Fruit fly (Drosophila melanogaster): Measurements from ENCODE around the gene TBC1d7.

Gene TBC1d7

DNA sequence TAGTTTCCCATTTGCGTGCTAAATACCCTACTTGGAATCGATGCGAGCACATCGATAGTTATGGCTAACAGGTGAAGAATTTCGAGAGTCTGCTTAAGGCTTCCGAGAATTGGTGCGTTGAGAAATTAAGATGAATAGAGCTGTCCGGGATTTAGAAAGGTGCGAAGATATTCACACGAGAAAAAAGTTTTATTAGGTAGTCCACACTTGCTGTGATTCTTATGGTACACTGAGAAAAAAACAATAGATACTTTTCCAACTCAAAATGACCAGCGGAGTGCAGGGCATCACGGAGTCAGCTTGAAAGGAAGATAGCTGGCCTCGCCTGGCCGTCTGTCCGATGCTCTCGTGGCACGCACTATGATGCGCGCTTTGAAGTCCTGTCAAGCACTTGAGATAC lies 17.0 kb upstream of the TBC1d7 start (continued):
- TF ChIP-seq Blimp-1 (GFP tag; optimal IDR thresholded peaks at IDR 0.05), result no peak
- peak; percentile 34 for TF ChIP-seq Lpt (GFP tag; optimal IDR thresholded peaks at IDR 0.05)
- peak; percentile 56; the same call in 2 of the 3 replicates for TF ChIP-seq CG6163 (GFP tag; IDR thresholded peaks at IDR 0.05)
- peak; percentile 89 for TF ChIP-seq CG32006 (GFP tag; optimal IDR thresholded peaks at IDR 0.05)
- TF ChIP-seq CG11902 (GFP tag; optimal IDR thresholded peaks at IDR 0.05), result no peak
- peak; percentile 0 for TF ChIP-seq Smox (GFP tag; optimal IDR thresholded peaks at IDR 0.05)
- peak; percentile 80 for TF ChIP-seq fd59A (GFP tag; optimal IDR thresholded peaks at IDR 0.05)
- no peak for TF ChIP-seq CG8319 (GFP tag; optimal IDR thresholded peaks at IDR 0.05)
- TF ChIP-seq Ets96B (tag; optimal IDR thresholded peaks at IDR 0.05), result peak; percentile 75
- peak; percentile 31 for TF ChIP-seq CG6792 (GFP tag; optimal IDR thresholded peaks at IDR 0.05)
- peak; percentile 42 for TF ChIP-seq CG16779 (tag; optimal IDR thresholded peaks at IDR 0.05)
- TF ChIP-seq ss (GFP tag; optimal IDR thresholded peaks at IDR 0.05), result peak; percentile 72 to 95
- peak; percentile 45 for TF ChIP-seq Sox102F (GFP tag; optimal IDR thresholded peaks at IDR 0.05)
- no peak for TF ChIP-seq CG11294 (GFP tag; IDR thresholded peaks at IDR 0.05)
- TF ChIP-seq CG10669 (GFP tag; optimal IDR thresholded peaks at IDR 0.05), result peak; percentile 76
- TF ChIP-seq OdsH (GFP tag; optimal IDR thresholded peaks at IDR 0.05), result peak; percentile 68

DNA sequence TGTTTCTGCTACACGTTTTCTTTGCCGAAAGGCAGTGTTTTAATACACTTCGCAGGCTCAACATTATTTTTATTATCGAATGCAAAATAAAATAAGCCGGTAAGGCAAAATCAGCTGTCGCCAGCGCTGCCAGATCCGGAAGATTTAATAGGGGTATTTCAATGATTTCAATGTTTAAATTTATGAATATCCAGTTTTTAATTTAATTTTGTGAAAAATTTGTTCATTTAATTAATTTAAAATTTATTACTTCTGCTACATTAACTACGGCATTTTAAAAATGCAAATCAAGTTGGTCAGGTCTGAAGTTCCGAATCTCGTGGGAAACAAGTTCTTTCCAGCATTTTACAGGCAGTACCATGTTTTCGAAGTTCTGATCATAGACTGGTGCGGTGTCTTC lies 12.7 kb upstream of the TBC1d7 start, which contains the start of gene Slimp:
TSS of gene Slimp (minus strand) at position 130 of the 400 bp plus-strand sequence.
- TF ChIP-seq Gug (GFP tag; IDR thresholded peaks at IDR 0.05) (no peak), fd59A (GFP tag; optimal IDR thresholded peaks at IDR 0.05) (no peak), net (GFP tag; optimal IDR thresholded peaks at IDR 0.05) (no peak), CG32006 (GFP tag; optimal IDR thresholded peaks at IDR 0.05) (peak; percentile 13), CG3919 (GFP tag; optimal IDR thresholded peaks at IDR 0.05) (no peak), CG7368 (GFP tag; optimal IDR thresholded peaks at IDR 0.05) (no peak), Eip93F (GFP tag; optimal IDR thresholded peaks at IDR 0.05) (no peak), OdsH (GFP tag; optimal IDR thresholded peaks at IDR 0.05) (peak; percentile 33), cyc (GFP tag; optimal IDR thresholded peaks at IDR 0.05) (no peak), achi (GFP tag; optimal IDR thresholded peaks at IDR 0.05) (peak; percentile 26), Ets96B (tag; optimal IDR thresholded peaks at IDR 0.05) (peak; percentile 3), CG6854 (GFP tag; optimal IDR thresholded peaks at IDR 0.05) (no peak), fd85E (GFP tag; optimal IDR thresholded peaks at IDR 0.05) (no peak), CG6792 (GFP tag; optimal IDR thresholded peaks at IDR 0.05) (no peak), Blimp-1 (GFP tag; optimal IDR thresholded peaks at IDR 0.05) (no peak), CG11762 (GFP tag; optimal IDR thresholded peaks at IDR 0.05; ENCODE audit: insufficient read depth) (no peak), eg (GFP tag; IDR thresholded peaks at IDR 0.05) (no peak), CG6808 (GFP tag; optimal IDR thresholded peaks at IDR 0.05) (no peak), Sox14 (GFP tag; optimal IDR thresholded peaks at IDR 0.05) (peak; percentile 5), dac (GFP tag; optimal IDR thresholded peaks at IDR 0.05) (no peak), Hr4 (GFP tag; optimal IDR thresholded peaks at IDR 0.05) (peak; percentile 46), acj6 (GFP tag; optimal IDR thresholded peaks at IDR 0.05) (peak; percentile 42), CG11294 (GFP tag; IDR thresholded peaks at IDR 0.05) (no peak), Hr39 (GFP tag; optimal IDR thresholded peaks at IDR 0.05) (peak; percentile 1), Eip75B (GFP tag; optimal IDR thresholded peaks at IDR 0.05) (peak; percentile 18), CG8632 (GFP tag; optimal IDR thresholded peaks at IDR 0.05) (no peak), CG16779 (tag; optimal IDR thresholded peaks at IDR 0.05) (no peak), CG6163 (GFP tag; IDR thresholded peaks at IDR 0.05) (peak; percentile 53; the same call in 1 of the 3 replicates), Eip78C (GFP tag) (peak; percentile 83), CG34406 (GFP tag; optimal IDR thresholded peaks at IDR 0.05) (peak; percentile 10), lz (GFP tag; optimal IDR thresholded peaks at IDR 0.05) (peak; percentile 40), CG8319 (GFP tag; optimal IDR thresholded peaks at IDR 0.05) (no peak), CG10669 (GFP tag; optimal IDR thresholded peaks at IDR 0.05) (no peak), spab (GFP tag; optimal IDR thresholded peaks at IDR 0.05) (no peak), CG1621 (tag; optimal IDR thresholded peaks at IDR 0.05) (no peak), CG6276 (GFP tag; optimal IDR thresholded peaks at IDR 0.05) (no peak), CG8119 (GFP tag; IDR thresholded peaks at IDR 0.05) (0 out of 3 replicates have a peak, but pooled peaks have one; percentile 15), CG3032 (tag; optimal IDR thresholded peaks at IDR 0.05) (peak; percentile 14), Lpt (GFP tag; optimal IDR thresholded peaks at IDR 0.05) (no peak), svp (GFP tag) (peak; percentile 76), Sox102F (GFP tag; optimal IDR thresholded peaks at IDR 0.05) (no peak), pdm3 (GFP tag; optimal IDR thresholded peaks at IDR 0.05) (peak; percentile 52), CG4318 (GFP tag; optimal IDR thresholded peaks at IDR 0.05) (no peak), CG31627 (GFP tag; optimal IDR thresholded peaks at IDR 0.05) (peak; percentile 27), esn (GFP tag; optimal IDR thresholded peaks at IDR 0.05) (peak; percentile 55)
